Worm (Caenorhabditis elegans): ENCODE data around the gene T09A12.1.

Gene T09A12.1

DNA sequence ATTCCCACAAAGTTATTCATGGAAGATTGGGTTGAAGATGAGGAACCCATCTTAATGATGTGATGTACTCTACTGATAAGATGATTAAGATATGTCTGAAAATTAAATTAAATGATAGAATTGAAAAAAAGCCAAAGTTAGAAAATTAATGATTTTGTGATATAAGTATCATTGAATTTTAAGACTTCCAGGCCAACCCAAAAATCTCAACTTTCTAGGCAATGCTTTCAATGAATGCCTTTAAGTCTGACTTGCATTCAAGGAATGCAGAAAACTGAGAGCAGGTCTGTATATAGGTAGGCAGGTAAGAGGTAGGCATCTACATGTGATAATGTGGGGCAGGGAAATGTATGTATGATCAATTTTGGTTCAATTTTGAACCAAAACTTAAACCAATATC lies 24.2 kb upstream of the T09A12.1 start, which contains the start of gene ocr-2:
Gene ocr-2 (minus strand): TSS at position 101 of the 400 bp plus-strand sequence.
- TF ChIP-seq lin-13 (GFP tag; optimal IDR thresholded peaks at IDR 0.05) (no peak), F13H6.1 (tag; optimal IDR thresholded peaks at IDR 0.05) (no peak)

DNA sequence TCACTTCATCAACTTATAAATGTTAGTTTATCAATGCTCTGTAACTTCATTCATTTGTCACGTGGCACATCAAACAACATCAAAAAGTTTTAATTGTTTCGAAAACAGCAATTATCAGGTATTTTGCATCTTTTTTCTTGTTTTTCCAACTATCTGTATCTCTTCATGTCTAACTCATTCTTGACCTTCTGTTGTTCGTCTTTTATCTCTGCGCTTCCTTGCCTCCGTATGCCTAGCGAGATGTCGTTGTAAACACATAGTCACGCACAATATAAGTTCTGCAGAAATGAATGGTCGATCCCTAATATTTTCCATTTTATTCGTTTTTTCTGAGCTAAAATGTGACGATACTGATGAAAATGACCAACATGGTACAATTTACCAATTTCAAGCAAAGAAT lies 22.3 kb upstream of the T09A12.1 start, which contains the start of gene gpx-6:
Gene gpx-6 (plus strand): TSS at position 257 of the 400 bp plus-strand sequence.
- TF ChIP-seq aly-2 (tag; optimal IDR thresholded peaks at IDR 0.05), result no peak
- TF ChIP-seq ztf-4 (tag; optimal IDR thresholded peaks at IDR 0.05), result no peak
- no peak for TF ChIP-seq elt-1 (tag; optimal IDR thresholded peaks at IDR 0.05)
- no peak for TF ChIP-seq nhr-6 (tag; optimal IDR thresholded peaks at IDR 0.05)
- TF ChIP-seq nhr-10 (tag; optimal IDR thresholded peaks at IDR 0.05), result no peak

DNA sequence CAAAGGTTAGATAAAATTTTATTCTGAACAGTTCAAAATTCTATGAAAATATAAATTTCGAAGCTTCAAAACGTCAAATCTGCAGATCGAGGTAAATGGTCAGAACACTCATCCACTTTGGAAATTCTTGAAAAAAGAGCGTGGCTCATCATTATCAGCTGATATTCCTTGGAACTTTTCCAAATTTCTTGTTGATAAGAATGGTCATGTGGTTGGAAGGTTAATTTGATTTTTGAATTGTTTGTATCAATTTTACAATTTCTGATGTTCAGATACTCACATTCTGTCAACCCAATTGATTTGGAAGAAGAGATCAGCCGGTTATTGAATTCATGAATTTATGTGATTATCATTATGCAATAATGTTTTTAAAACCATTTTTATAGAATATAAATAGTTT lies 21.2 kb upstream of the T09A12.1 start:
- TF ChIP-seq ztf-11 (tag; optimal IDR thresholded peaks at IDR 0.05), result no peak
- TF ChIP-seq unc-62 (GFP tag; optimal IDR thresholded peaks at IDR 0.05), result no peak
- no peak for TF ChIP-seq mab-5 (tag; optimal IDR thresholded peaks at IDR 0.05)
- no peak for TF ChIP-seq unc-55 (GFP tag; optimal IDR thresholded peaks at IDR 0.05)
- TF ChIP-seq lsy-2 (tag; optimal IDR thresholded peaks at IDR 0.05), result no peak
- TF ChIP-seq ztf-1 (GFP tag; conservative IDR thresholded peaks at IDR 0.05), result no peak
- TF ChIP-seq Y55F3AM.14 (GFP tag; optimal IDR thresholded peaks at IDR 0.05), result no peak
- TF ChIP-seq dmd-4 (tag; optimal IDR thresholded peaks at IDR 0.05), result no peak
- TF ChIP-seq nhr-21 (tag; optimal IDR thresholded peaks at IDR 0.05), result no peak
- no peak for TF ChIP-seq mbf-1 (tag; optimal IDR thresholded peaks at IDR 0.05)
- TF ChIP-seq lin-11 (tag; optimal IDR thresholded peaks at IDR 0.05), result no peak
- TF ChIP-seq lin-13 (GFP tag; optimal IDR thresholded peaks at IDR 0.05), result no peak
- TF ChIP-seq fos-1 (tag; optimal IDR thresholded peaks at IDR 0.05), result no peak
- no peak for TF ChIP-seq nhr-6 (tag; optimal IDR thresholded peaks at IDR 0.05)
- TF ChIP-seq C34F6.9 (tag; optimal IDR thresholded peaks at IDR 0.05), result no peak
- no peak for TF ChIP-seq crh-2 (tag; optimal IDR thresholded peaks at IDR 0.05)
- TF ChIP-seq elt-1 (tag; optimal IDR thresholded peaks at IDR 0.05), result no peak

DNA sequence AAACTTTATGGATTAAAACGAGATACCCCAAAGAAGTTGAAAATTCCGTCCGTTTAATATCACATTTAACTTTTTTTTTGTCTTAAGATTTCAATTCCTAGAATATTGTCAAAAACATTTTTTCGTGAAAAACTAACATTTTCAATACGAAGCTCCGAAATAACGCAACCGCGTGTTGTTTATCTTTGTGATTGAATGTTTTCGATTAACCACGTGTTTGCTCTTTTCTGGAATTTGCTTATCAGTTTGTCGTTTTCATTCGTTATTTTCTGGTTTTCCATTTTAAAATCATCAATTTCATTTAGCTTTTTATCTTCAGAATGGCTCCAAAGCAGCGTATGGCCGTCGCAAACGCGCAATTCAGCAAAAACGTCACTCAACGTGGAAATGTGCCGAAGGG lies 18.9 kb upstream of the T09A12.1 start, which contains the start of gene serp-1.2:
Gene serp-1.2 (plus strand): TSS at position 318 of the 400 bp plus-strand sequence.
- TF ChIP-seq sma-9 (GFP tag; optimal IDR thresholded peaks at IDR 0.05) (peak; percentile 44), sma-9 (tag; optimal IDR thresholded peaks at IDR 0.05) (no peak), C34F6.9 (tag; optimal IDR thresholded peaks at IDR 0.05) (peak; percentile 59), zag-1 (tag; optimal IDR thresholded peaks at IDR 0.05) (no peak), mdl-1 (tag; optimal IDR thresholded peaks at IDR 0.05) (peak in 1 of 2 experiments; percentile 29), nhr-129 (tag; optimal IDR thresholded peaks at IDR 0.05) (peak; percentile 36), lin-13 (GFP tag; optimal IDR thresholded peaks at IDR 0.05) (peak; percentile 12), fos-1 (tag; optimal IDR thresholded peaks at IDR 0.05) (peak; percentile 28), ama-1 (optimal IDR thresholded peaks at IDR 0.05) (peak; percentile 39), nhr-21 (tag; optimal IDR thresholded peaks at IDR 0.05) (no peak), crh-2 (tag; optimal IDR thresholded peaks at IDR 0.05) (peak; percentile 52), nhr-10 (tag; optimal IDR thresholded peaks at IDR 0.05) (no peak)

DNA sequence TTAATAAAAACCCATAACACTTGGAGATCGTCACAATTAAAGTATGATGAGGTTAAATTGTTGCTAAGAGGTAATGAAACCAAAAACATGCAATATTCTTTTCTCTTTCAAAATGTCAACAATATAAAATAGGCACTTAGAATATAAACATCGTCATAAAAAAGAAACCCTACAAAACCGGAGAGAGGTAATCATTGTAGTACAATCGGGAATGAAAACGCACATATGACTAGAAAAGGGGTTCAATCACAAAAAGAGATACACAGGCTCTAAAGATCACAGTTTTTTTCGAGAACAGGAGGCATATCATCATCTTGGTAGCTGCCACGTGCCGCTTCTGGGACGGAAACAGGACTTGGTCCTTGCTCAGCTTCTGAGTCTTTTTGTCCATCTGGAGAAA lies 17.7 kb upstream of the T09A12.1 start:
- TF ChIP-seq nhr-25 (tag; optimal IDR thresholded peaks at IDR 0.05), result no peak
- TF ChIP-seq Y55F3AM.14 (GFP tag; optimal IDR thresholded peaks at IDR 0.05), result no peak
- no peak for TF ChIP-seq blmp-1 (tag; optimal IDR thresholded peaks at IDR 0.05; ENCODE audit: insufficient read depth)
- no peak for TF ChIP-seq nhr-6 (tag; optimal IDR thresholded peaks at IDR 0.05)

DNA sequence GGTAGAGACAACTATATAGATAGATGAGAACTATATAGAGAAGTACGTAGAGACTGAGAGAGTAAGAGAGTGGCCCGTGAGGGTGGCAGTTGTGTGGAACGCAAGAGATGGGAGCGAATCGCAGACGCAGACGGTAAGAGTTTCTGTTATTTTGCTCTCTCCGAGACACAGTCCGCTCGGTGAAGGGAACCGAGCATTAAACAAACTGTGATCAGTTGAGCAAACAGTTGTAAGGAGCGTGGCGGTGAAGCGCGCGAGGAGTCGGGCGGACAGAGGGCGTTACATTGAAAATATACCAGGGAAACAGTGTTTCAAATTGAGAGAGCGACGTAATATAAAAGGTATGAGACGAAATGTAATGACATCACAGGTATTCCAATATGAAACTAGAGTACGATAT lies 14.7 kb upstream of the T09A12.1 start:
- TF ChIP-seq crh-2 (tag; optimal IDR thresholded peaks at IDR 0.05), result peak; percentile 29
- peak; percentile 11 for TF ChIP-seq egl-27 (tag; optimal IDR thresholded peaks at IDR 0.05)
- peak; percentile 44 for TF ChIP-seq gmeb-1 (tag; optimal IDR thresholded peaks at IDR 0.05)
- TF ChIP-seq nhr-237 (tag; optimal IDR thresholded peaks at IDR 0.05), result no peak
- no peak for TF ChIP-seq aly-2 (tag; optimal IDR thresholded peaks at IDR 0.05)
- peak; percentile 80 for TF ChIP-seq sma-9 (GFP tag; optimal IDR thresholded peaks at IDR 0.05)
- TF ChIP-seq sma-9 (tag; optimal IDR thresholded peaks at IDR 0.05), result no peak
- peak; percentile 50 for TF ChIP-seq sma-3 (GFP tag; optimal IDR thresholded peaks at IDR 0.05)
- peak; percentile 20 for TF ChIP-seq C34F6.9 (tag; optimal IDR thresholded peaks at IDR 0.05)
- peak; percentile 4 for TF ChIP-seq fos-1 (tag; optimal IDR thresholded peaks at IDR 0.05)
- no peak for TF ChIP-seq snpc-4 (tag; optimal IDR thresholded peaks at IDR 0.05)
- peak in 1 of 2 experiments; percentile 29 for TF ChIP-seq lsy-2 (tag; optimal IDR thresholded peaks at IDR 0.05)
- TF ChIP-seq F13H6.1 (tag; optimal IDR thresholded peaks at IDR 0.05), result peak; percentile 91
- peak; percentile 2 for TF ChIP-seq nhr-25 (tag; optimal IDR thresholded peaks at IDR 0.05)
- peak in 1 of 2 experiments; percentile 37 for TF ChIP-seq mdl-1 (tag; optimal IDR thresholded peaks at IDR 0.05)
- TF ChIP-seq nhr-129 (tag; optimal IDR thresholded peaks at IDR 0.05), result peak; percentile 52
